Fruit fly (Drosophila melanogaster) whole organism, embryonic: ENCODE results near the gene Ubi-p5E.

Experiments
- Awh ChIP-seq: fragments of 200-800 bp; sonication (Bioruptor generic); IDR thresholded peaks from 2 replicates; pipeline ENCODE4, ENCODE4 v1.3.6; 2022; ENCODE audit warnings: missing biosample characterization, missing genetic modification characterization
- CG10267 ChIP-seq: fragments of 200-800 bp; sonication (Bioruptor generic); optimal IDR thresholded peaks from 2 replicates; lab custom pipeline; 2018; ENCODE audit warnings: missing biosample characterization, mild to moderate bottlenecking, missing genetic modification characterization, moderate library complexity
- CG10431 ChIP-seq: fragments of 200-800 bp; sonication (Bioruptor generic); optimal IDR thresholded peaks from 3 replicates; lab custom pipeline; 2018; ENCODE audit warnings: missing biosample characterization, mild to moderate bottlenecking, missing genetic modification characterization
- CG11456 ChIP-seq: fragments of 200-800 bp; sonication (Bioruptor generic); IDR thresholded peaks from 3 replicates; pipeline ENCODE4 v1.3.6; 2022; ENCODE audit warnings: missing biosample characterization, missing genetic modification characterization
- CG13123 ChIP-seq: fragments of 200-800 bp; sonication (Bioruptor generic); optimal IDR thresholded peaks from 2 replicates; lab custom pipeline; 2016; ENCODE audit warnings: missing biosample characterization, missing genetic modification characterization
- CG14710 ChIP-seq: fragments of 200-800 bp; sonication (Bioruptor generic); optimal IDR thresholded peaks from 3 replicates; lab custom pipeline; 2019; ENCODE audit warnings: missing biosample characterization, mild to moderate bottlenecking, missing genetic modification characterization, moderate library complexity
- CG17359 ChIP-seq: fragments of 200-800 bp; sonication (Bioruptor generic); optimal IDR thresholded peaks from 3 replicates; lab custom pipeline; 2018; ENCODE audit warnings: missing biosample characterization, mild to moderate bottlenecking, missing genetic modification characterization, moderate library complexity
- CG1792 ChIP-seq: fragments of 200-800 bp; sonication (Bioruptor generic); optimal IDR thresholded peaks from 2 replicates; lab custom pipeline; 2016; ENCODE audit warnings: missing biosample characterization, missing genetic modification characterization
- CG2116 ChIP-seq: fragments of 200-800 bp; sonication (Bioruptor generic); optimal IDR thresholded peaks from 3 replicates; lab custom pipeline; 2018; ENCODE audit warnings: missing biosample characterization, mild to moderate bottlenecking, missing genetic modification characterization
- CG2129 ChIP-seq: fragments of 200-800 bp; sonication (Bioruptor generic); IDR thresholded peaks from 2 replicates; pipeline ENCODE4 v1.3.6; 2022; ENCODE audit warnings: missing biosample characterization, missing genetic modification characterization; ENCODE audit not compliant: partially characterized antibody
- CG34224 ChIP-seq: fragments of 200-800 bp; sonication (Bioruptor generic); IDR thresholded peaks from 3 replicates; pipeline ENCODE4 v1.3.6; 2022; ENCODE audit warnings: missing biosample characterization, missing genetic modification characterization; ENCODE audit not compliant: partially characterized antibody
- CG3847 ChIP-seq: fragments of 200-800 bp; sonication (Bioruptor generic); IDR thresholded peaks from 2 replicates; pipeline ENCODE4 v1.3.6; 2022; ENCODE audit warnings: missing biosample characterization, missing genetic modification characterization
- CG7745 ChIP-seq: fragments of 200-800 bp; sonication (Bioruptor generic); optimal IDR thresholded peaks from 2 replicates; lab custom pipeline; 2018; ENCODE audit warnings: missing biosample characterization, mild to moderate bottlenecking, missing genetic modification characterization, moderate library complexity
- CG7786 ChIP-seq: fragments of 200-800 bp; sonication (Bioruptor generic); optimal IDR thresholded peaks from 2 replicates; lab custom pipeline; 2016; ENCODE audit warnings: missing biosample characterization, missing genetic modification characterization
- CG7928 ChIP-seq: fragments of 200-800 bp; sonication (Bioruptor generic); optimal IDR thresholded peaks from 2 replicates; lab custom pipeline; 2017; ENCODE audit warnings: missing biosample characterization, mild to moderate bottlenecking, missing genetic modification characterization
- CG8359 ChIP-seq: fragments of 200-800 bp; sonication (Bioruptor generic); optimal IDR thresholded peaks from 2 replicates; lab custom pipeline; 2017; ENCODE audit warnings: missing biosample characterization, mild to moderate bottlenecking, missing genetic modification characterization, borderline replicate concordance
- CG9437 ChIP-seq: fragments of 200-800 bp; sonication (Bioruptor generic); optimal IDR thresholded peaks from 2 replicates; lab custom pipeline; 2018; ENCODE audit warnings: missing biosample characterization, mild to moderate bottlenecking, missing genetic modification characterization
- CG9797 ChIP-seq: fragments of 200-800 bp; sonication (Bioruptor generic); optimal IDR thresholded peaks from 3 replicates; lab custom pipeline; 2018; ENCODE audit warnings: missing biosample characterization, mild to moderate bottlenecking, missing genetic modification characterization
- Doc3 ChIP-seq: fragments of 200-800 bp; sonication (Bioruptor generic); IDR thresholded peaks from 3 replicates; pipeline ENCODE4 v1.3.6; 2022; ENCODE audit warnings: missing biosample characterization, missing genetic modification characterization; ENCODE audit not compliant: partially characterized antibody
- E2f1 ChIP-seq: fragments of 200-800 bp; sonication (Bioruptor generic); IDR thresholded peaks from 2 replicates; pipeline ENCODE4 v1.3.6; 2022; ENCODE audit warnings: missing biosample characterization, missing genetic modification characterization
- E2f2 ChIP-seq: fragments of 200-800 bp; sonication (Bioruptor generic); IDR thresholded peaks from 2 replicates; pipeline ENCODE4 v1.3.6; 2022; ENCODE audit warnings: missing biosample characterization, missing genetic modification characterization
- Eip74EF ChIP-seq, 2 experiments: fragments of 200-800 bp in 1 of 2; fragments of >200 bp in 1 of 2; sonication (Bioruptor generic) in 1 of 2; optimal IDR thresholded peaks; 2 replicates each; lab custom pipeline; 2017 to 2019; ENCODE audit warnings: missing biosample characterization in 2 of 2, missing genetic modification characterization in 2 of 2, mild to moderate bottlenecking in 1 of 2, moderate library complexity in 1 of 2
- Ets97D ChIP-seq: fragments of 200-800 bp; sonication (Bioruptor generic); optimal IDR thresholded peaks from 3 replicates; lab custom pipeline; 2016; ENCODE audit warnings: missing biosample characterization, missing genetic modification characterization
- Gsc ChIP-seq: fragments of 200-800 bp; sonication (Bioruptor generic); IDR thresholded peaks from 2 replicates; pipeline ENCODE4 v1.3.6; 2022; ENCODE audit warnings: missing biosample characterization, missing genetic modification characterization
- HmgZ ChIP-seq: fragments of 200-800 bp; sonication (Bioruptor generic); optimal IDR thresholded peaks from 2 replicates; lab custom pipeline; 2018; ENCODE audit warnings: missing biosample characterization, mild to moderate bottlenecking, missing genetic modification characterization
- Hr51 ChIP-seq, 2 experiments: fragments of 200-800 bp; sonication (Bioruptor generic); optimal IDR thresholded peaks; 2 replicates in 1 of 2; 3 replicates in 1 of 2; lab custom pipeline; 2016 to 2018; ENCODE audit warnings: missing biosample characterization in 2 of 2, missing genetic modification characterization in 2 of 2, mild to moderate bottlenecking in 1 of 2, moderate library complexity in 1 of 2
- Lhr ChIP-seq: fragments of 200-800 bp; sonication (Bioruptor generic); optimal IDR thresholded peaks from 3 replicates; lab custom pipeline; 2017; ENCODE audit warnings: mild to moderate bottlenecking, missing biosample characterization, missing genetic modification reagents, missing genetic modification characterization
- MESR4 ChIP-seq: fragments of 200-800 bp; sonication (Bioruptor generic); optimal IDR thresholded peaks from 2 replicates; lab custom pipeline; 2018; ENCODE audit warnings: missing biosample characterization, mild to moderate bottlenecking, missing genetic modification characterization, moderate library complexity
- Med ChIP-seq: fragments of 200-800 bp; sonication (Bioruptor generic); peaks from one replicate; lab custom pipeline; 2016; ENCODE audit warnings: missing biosample characterization, missing genetic modification characterization, mild to moderate bottlenecking, inconsistent platforms, moderate library complexity
- Nf-YC ChIP-seq: fragments of 200-800 bp; optimal IDR thresholded peaks from 3 replicates; lab custom pipeline; 2019; ENCODE audit warnings: missing biosample characterization, mild to moderate bottlenecking, missing genetic modification characterization, moderate library complexity
- Scr ChIP-seq: fragments of 200-800 bp; sonication (Bioruptor generic); IDR thresholded peaks from 2 replicates; pipeline ENCODE4 v1.3.6; 2022; ENCODE audit warnings: missing biosample characterization, missing genetic modification characterization; ENCODE audit not compliant: partially characterized antibody
- Side ChIP-seq: fragments of 200-800 bp; sonication (Bioruptor generic); optimal IDR thresholded peaks from 2 replicates; lab custom pipeline; 2016; ENCODE audit warnings: missing biosample characterization, missing genetic modification characterization
- Usf ChIP-seq: fragments of 200-800 bp; sonication (Bioruptor generic); optimal IDR thresholded peaks from 2 replicates; lab custom pipeline; 2017; ENCODE audit warnings: missing genotype, missing biosample characterization, missing genetic modification characterization
- YL-1 ChIP-seq: fragments of 200-800 bp; sonication (Bioruptor generic); optimal IDR thresholded peaks from 3 replicates; lab custom pipeline; 2017; ENCODE audit warnings: missing biosample characterization, mild to moderate bottlenecking, missing genetic modification characterization
- hbn ChIP-seq: fragments of 200-800 bp; sonication (Bioruptor generic); IDR thresholded peaks from 2 replicates; pipeline ENCODE4 v1.3.6; 2022; ENCODE audit warnings: missing biosample characterization, missing genetic modification characterization; ENCODE audit not compliant: partially characterized antibody
- inv ChIP-seq: fragments of 200-800 bp; sonication (Bioruptor generic); IDR thresholded peaks from 2 replicates; pipeline ENCODE4 v1.3.6; 2022; ENCODE audit warnings: missing biosample characterization, missing genetic modification characterization; ENCODE audit not compliant: partially characterized antibody
- jing ChIP-seq: fragments of 200-800 bp; sonication (Bioruptor generic); optimal IDR thresholded peaks from 2 replicates; lab custom pipeline; 2018; ENCODE audit warnings: missing biosample characterization, mild to moderate bottlenecking, missing genetic modification characterization
- nerfin-2 ChIP-seq: fragments of 200-800 bp; sonication (Bioruptor generic); IDR thresholded peaks from 2 replicates; pipeline ENCODE4 v1.3.6; 2022; ENCODE audit warnings: missing biosample characterization, missing genetic modification characterization; ENCODE audit not compliant: partially characterized antibody
- nmo ChIP-seq: fragments of 200-800 bp; sonication (Bioruptor generic); optimal IDR thresholded peaks from 2 replicates; lab custom pipeline; 2018; ENCODE audit warnings: missing biosample characterization, mild to moderate bottlenecking, missing genetic modification characterization, moderate library complexity
- pzg ChIP-seq: fragments of 200-800 bp; sonication (Bioruptor generic); optimal IDR thresholded peaks from 3 replicates; lab custom pipeline; 2018; ENCODE audit warnings: missing biosample characterization, mild to moderate bottlenecking, missing genetic modification characterization, moderate library complexity
- repo ChIP-seq: fragments of 200-800 bp; sonication (Bioruptor generic); optimal IDR thresholded peaks from 2 replicates; lab custom pipeline; 2016; ENCODE audit warnings: missing biosample characterization, missing genetic modification characterization
- sc ChIP-seq, 3 experiments: fragments of >200 bp in 2 of 3; fragments of 200-800 bp in 1 of 3; sonication (Bioruptor generic) in 1 of 3; optimal IDR thresholded peaks; 2 replicates in 2 of 3; 3 replicates in 1 of 3; lab custom pipeline; 2017; ENCODE audit warnings: mild to moderate bottlenecking in 1 of 3, missing biosample characterization in 1 of 3, missing genetic modification characterization in 1 of 3, missing genetic modification reagents in 1 of 3
- stwl ChIP-seq: fragments of 200-800 bp; sonication (Bioruptor generic); optimal IDR thresholded peaks from 3 replicates; lab custom pipeline; 2018; ENCODE audit warnings: missing biosample characterization, mild to moderate bottlenecking, missing genetic modification characterization, moderate library complexity
- tna ChIP-seq: fragments of 200-800 bp; sonication (Bioruptor generic); IDR thresholded peaks from 2 replicates; pipeline ENCODE4 v1.3.6; 2022; ENCODE audit warnings: missing biosample characterization, missing genetic modification characterization; ENCODE audit not compliant: partially characterized antibody
- trem ChIP-seq: fragments of 200-800 bp; optimal IDR thresholded peaks from 3 replicates; lab custom pipeline; 2019; ENCODE audit warnings: missing biosample characterization, mild to moderate bottlenecking, missing genetic modification characterization, moderate library complexity
- vfl ChIP-seq: fragments of 200-800 bp; sonication (Bioruptor generic); optimal IDR thresholded peaks from 2 replicates; lab custom pipeline; 2016; ENCODE audit warnings: missing biosample characterization, missing genetic modification characterization
- vvl ChIP-seq: fragments of 200-800 bp; sonication (Bioruptor generic); IDR thresholded peaks from 2 replicates; pipeline ENCODE4 v1.3.6; 2022; ENCODE audit warnings: missing biosample characterization, missing genetic modification characterization
- wor ChIP-seq: fragments of 200-800 bp; sonication (Bioruptor generic); IDR thresholded peaks from 2 replicates; pipeline ENCODE4 v1.3.6; 2022; ENCODE audit warnings: missing biosample characterization, missing genetic modification characterization

The Ubi-p5E gene

dm6 chrX:6301052-6301451, 21.6 kb upstream of the Ubi-p5E start, which contains the start of gene CG12219 (continued):
- TF ChIP-seq pzg (GFP tag; lab: Kevin White, UChicago) (peak; percentile 72), sc (optimal IDR thresholded peaks at IDR 0.05; lab: Kevin White, UChicago) (no peak), sc (GFP tag; optimal IDR thresholded peaks at IDR 0.05; lab: Kevin White, UChicago) (no peak), jing (GFP tag; lab: Kevin White, UChicago) (no peak), hbn (GFP tag; lab: Robert Waterston, UW) (peak; percentile 65), Gsc (GFP tag; lab: Robert Waterston, UW) (no peak), HmgZ (tag; lab: Kevin White, UChicago) (peak; percentile 20), nerfin-2 (0 out of 2 replicates have a peak, but pooled peaks have one; percentile 22), Ets97D (GFP tag; lab: Kevin White, UChicago) (peak; percentile 37), nmo (GFP tag; lab: Kevin White, UChicago) (peak; percentile 1), CG7928 (GFP tag; lab: Kevin White, UChicago) (no peak), inv (GFP tag; lab: Robert Waterston, UW) (peak; percentile 44; the same call in 1 of the 2 replicates), CG9797 (peak; percentile 75), wor (GFP tag; lab: Robert Waterston, UW) (no peak), CG13123 (no peak), Awh (GFP tag; lab: Robert Waterston, UW) (no peak), Doc3 (GFP tag; lab: Robert Waterston, UW) (0 out of 3 replicates have a peak, but pooled peaks have one; percentile 41), E2f2 (GFP tag; lab: Robert Waterston, UW) (peak; percentile 63), CG2129 (GFP tag; lab: Robert Waterston, UW) (peak; percentile 27; the same call in 1 of the 2 replicates), repo (GFP tag; lab: Kevin White, UChicago) (no peak), Hr51 (GFP tag; optimal IDR thresholded peaks at IDR 0.05; lab: Kevin White, UChicago) (no peak), CG9437 (GFP tag; lab: Kevin White, UChicago) (peak; percentile 100), MESR4 (peak; percentile 72), Side (GFP tag; lab: Kevin White, UChicago) (no peak), YL-1 (GFP tag; lab: Kevin White, UChicago) (peak; percentile 59), CG11456 (GFP tag; lab: Robert Waterston, UW) (no peak), stwl (tag; lab: Kevin White, UChicago) (peak; percentile 74), CG7786 (no peak), Med (GFP tag; lab: Kevin White, UChicago) (peak; percentile 64), CG10267 (peak; percentile 13), CG34224 (GFP tag; lab: Robert Waterston, UW) (peak; percentile 73), CG7745 (no peak), CG17359 (no peak), CG8359 (GFP tag; lab: Kevin White, UChicago) (no peak), CG10431 (GFP tag; lab: Kevin White, UChicago) (no peak), CG1792 (no peak), tna (no peak), E2f1 (GFP tag; lab: Robert Waterston, UW) (no peak), vfl (no peak), Lhr (peak; percentile 5), CG2116 (GFP tag; lab: Kevin White, UChicago) (peak; percentile 61), Nf-YC (tag; lab: Kevin White, UChicago) (peak; percentile 30), Usf (no peak), vvl (GFP tag; lab: Robert Waterston, UW) (peak; percentile 23; the same call in 1 of the 2 replicates), trem (tag; lab: Kevin White, UChicago) (peak; percentile 49), CG14710 (tag; lab: Kevin White, UChicago) (peak; percentile 53), Scr (GFP tag; lab: Robert Waterston, UW) (peak; percentile 59), Eip74EF (GFP tag; optimal IDR thresholded peaks at IDR 0.05; lab: Kevin White, UChicago) (no peak), CG3847 (GFP tag; lab: Robert Waterston, UW) (no peak)
